Worm (Caenorhabditis elegans) whole organism, L3 larva: ENCODE measurements around the gene T16G1.13.
A peak's percentile ranks its signal among the peaks of the same experiment; 100 is the strongest.

ENCODE experiments used
- R02D3.7 ChIP-seq: fragments of 150-350 bp; optimal IDR thresholded peaks from 2 replicates; lab custom pipeline; 2014; ENCODE audit warnings: missing biosample characterization, missing genetic modification characterization
- aly-2 ChIP-seq: fragments of 150-350 bp; optimal IDR thresholded peaks from 2 replicates; lab custom pipeline; 2014; ENCODE audit warnings: missing biosample characterization, missing genetic modification characterization
- ama-1 ChIP-seq: fragments of 150-350 bp; optimal IDR thresholded peaks from 2 replicates; lab custom pipeline; 2018
- ceh-16 ChIP-seq: sonication (generic microtip); optimal IDR thresholded peaks from 2 replicates; lab custom pipeline; 2017; ENCODE audit warnings: missing biosample characterization, missing genetic modification characterization
- ceh-28 ChIP-seq: fragments of 150-350 bp; optimal IDR thresholded peaks from 2 replicates; lab custom pipeline; 2014; ENCODE audit warnings: missing biosample characterization, missing genetic modification reagents, missing genetic modification characterization
- ceh-9 ChIP-seq: sonication (generic microtip); optimal IDR thresholded peaks from 2 replicates; lab custom pipeline; 2018; ENCODE audit warnings: missing biosample characterization, missing genetic modification characterization
- daf-12 ChIP-seq: fragments of 150-350 bp; optimal IDR thresholded peaks from 2 replicates; lab custom pipeline; 2014; ENCODE audit warnings: missing biosample characterization, missing genetic modification reagents, missing genetic modification characterization
- egl-5 ChIP-seq: fragments of 150-350 bp; optimal IDR thresholded peaks from 2 replicates; lab custom pipeline; 2017; ENCODE audit warnings: missing biosample characterization, missing genetic modification reagents, missing genetic modification characterization, inconsistent platforms
- elt-1 ChIP-seq: fragments of 150-350 bp; optimal IDR thresholded peaks from 2 replicates; lab custom pipeline; 2014; ENCODE audit warnings: missing biosample characterization, missing genetic modification characterization
- elt-2 ChIP-seq: sonication (generic microtip); optimal IDR thresholded peaks from 2 replicates; lab custom pipeline; 2016; ENCODE audit warnings: missing genetic modification reagents, mild to moderate bottlenecking, missing genetic modification characterization, missing compliant biosample characterization
- elt-3 ChIP-seq, 3 experiments: fragments of 150-350 bp in 1 of 3; sonication (generic microtip) in 2 of 3; optimal IDR thresholded peaks; 2 replicates in 2 of 3; 4 replicates in 1 of 3; lab custom pipeline; 2014 to 2017; ENCODE audit warnings: missing biosample characterization in 3 of 3, missing genetic modification characterization in 3 of 3
- eor-1 ChIP-seq, 2 experiments: fragments of 150-350 bp; optimal IDR thresholded peaks; 2 replicates each; lab custom pipeline; 2014 to 2018; ENCODE audit warnings: missing biosample characterization in 2 of 2, missing genetic modification characterization in 2 of 2
- fos-1 ChIP-seq: fragments of 150-350 bp; optimal IDR thresholded peaks from 2 replicates; lab custom pipeline; 2014; ENCODE audit warnings: missing biosample characterization, missing genetic modification characterization
- lin-39 ChIP-seq: fragments of 150-350 bp; optimal IDR thresholded peaks from 2 replicates; lab custom pipeline; 2018; ENCODE audit warnings: missing biosample characterization, missing genetic modification reagents, missing genetic modification characterization
- mdl-1 ChIP-seq: fragments of 150-350 bp; optimal IDR thresholded peaks from 2 replicates; lab custom pipeline; 2014; ENCODE audit warnings: missing biosample characterization, missing genetic modification characterization
- nfya-1 ChIP-seq: sonication (generic microtip); optimal IDR thresholded peaks from 2 replicates; lab custom pipeline; 2017; ENCODE audit warnings: missing genetic modification characterization, mild to moderate bottlenecking, missing compliant biosample characterization, antibody characterized with exemption, moderate library complexity; ENCODE audit not compliant: insufficient read depth
- nhr-11 ChIP-seq: fragments of 150-350 bp; optimal IDR thresholded peaks from 2 replicates; lab custom pipeline; 2014; ENCODE audit warnings: missing biosample characterization, missing genetic modification characterization
- nhr-23 ChIP-seq: fragments of 150-350 bp; optimal IDR thresholded peaks from 2 replicates; lab custom pipeline; 2014; ENCODE audit warnings: missing biosample characterization, missing genetic modification reagents, missing genetic modification characterization
- nhr-25 ChIP-seq: sonication (generic microtip); optimal IDR thresholded peaks from 2 replicates; lab custom pipeline; 2017; ENCODE audit warnings: missing biosample characterization, missing genetic modification characterization
- nhr-28 ChIP-seq: fragments of 150-350 bp; optimal IDR thresholded peaks from 2 replicates; lab custom pipeline; 2014; ENCODE audit warnings: missing biosample characterization, missing genetic modification characterization
- nhr-76 ChIP-seq: fragments of 150-350 bp; sonication (generic microtip); optimal IDR thresholded peaks from 5 replicates; lab custom pipeline; 2014; ENCODE audit warnings: missing biosample characterization, missing genetic modification characterization
- nhr-77 ChIP-seq: fragments of 150-350 bp; optimal IDR thresholded peaks from 2 replicates; lab custom pipeline; 2014; ENCODE audit warnings: missing biosample characterization, missing genetic modification characterization
- pha-4 ChIP-seq: fragments of 150-350 bp; optimal IDR thresholded peaks from 2 replicates; lab custom pipeline; 2014; ENCODE audit warnings: missing biosample characterization, missing genetic modification reagents, missing genetic modification characterization
- pqm-1 ChIP-seq: fragments of 150-350 bp; optimal IDR thresholded peaks from 2 replicates; lab custom pipeline; 2017; ENCODE audit warnings: missing biosample characterization, missing genetic modification characterization, inconsistent platforms
- sea-2 ChIP-seq: fragments of 150-350 bp; sonication (generic microtip); optimal IDR thresholded peaks from 4 replicates; lab custom pipeline; 2014; ENCODE audit warnings: missing biosample characterization, missing genetic modification reagents, missing genetic modification characterization
- skn-1 ChIP-seq: fragments of 150-350 bp; optimal IDR thresholded peaks from 2 replicates; lab custom pipeline; 2014; ENCODE audit warnings: missing biosample characterization, missing genetic modification characterization
- tbx-2 ChIP-seq: sonication (generic microtip); optimal IDR thresholded peaks from 2 replicates; lab custom pipeline; 2016; ENCODE audit warnings: mild to moderate bottlenecking, missing genetic modification characterization, missing compliant biosample characterization
- unc-62 ChIP-seq: fragments of 150-350 bp; sonication (generic microtip); optimal IDR thresholded peaks from 4 replicates; lab custom pipeline; 2014; ENCODE audit warnings: missing biosample characterization, missing genetic modification reagents, missing genetic modification characterization
- zag-1 ChIP-seq: fragments of 150-350 bp; optimal IDR thresholded peaks from 2 replicates; lab custom pipeline; 2014; ENCODE audit warnings: missing biosample characterization, missing genetic modification characterization
- ztf-11 ChIP-seq: fragments of 150-350 bp; optimal IDR thresholded peaks from 2 replicates; lab custom pipeline; 2014; ENCODE audit warnings: missing biosample characterization, missing genetic modification characterization
- ztf-4 ChIP-seq: fragments of 150-350 bp; optimal IDR thresholded peaks from 2 replicates; lab custom pipeline; 2014; ENCODE audit warnings: missing biosample characterization, missing genetic modification characterization

Gene T16G1.13

DNA sequence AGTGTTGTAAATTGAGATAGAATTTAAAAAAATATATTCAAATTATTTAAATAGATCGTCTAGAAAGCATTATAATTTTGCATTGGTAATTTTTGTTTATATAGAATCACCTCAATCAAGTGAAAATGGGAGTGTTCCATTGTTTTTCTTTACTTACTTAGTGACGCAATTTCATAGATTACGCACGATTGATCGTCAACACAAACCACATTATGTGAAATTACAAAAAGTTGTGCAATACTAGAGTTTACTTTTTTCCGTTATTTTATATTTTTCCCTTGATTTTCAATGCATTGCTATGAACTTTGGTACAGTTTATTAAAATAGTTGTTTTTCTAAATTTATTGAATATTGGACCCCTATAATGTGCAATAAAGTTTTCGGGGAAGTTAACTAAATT lies 10.3 kb upstream of the T16G1.13 start, which contains the start of gene T16G1.5:
TSS of gene T16G1.5 (minus strand) at position 119 of the 400 bp plus-strand sequence.
- TF ChIP-seq ceh-9 (tag; lab: Kevin White, UChicago) (no peak), nhr-25 (tag; lab: Kevin White, UChicago) (no peak), elt-2 (peak; percentile 25)

DNA sequence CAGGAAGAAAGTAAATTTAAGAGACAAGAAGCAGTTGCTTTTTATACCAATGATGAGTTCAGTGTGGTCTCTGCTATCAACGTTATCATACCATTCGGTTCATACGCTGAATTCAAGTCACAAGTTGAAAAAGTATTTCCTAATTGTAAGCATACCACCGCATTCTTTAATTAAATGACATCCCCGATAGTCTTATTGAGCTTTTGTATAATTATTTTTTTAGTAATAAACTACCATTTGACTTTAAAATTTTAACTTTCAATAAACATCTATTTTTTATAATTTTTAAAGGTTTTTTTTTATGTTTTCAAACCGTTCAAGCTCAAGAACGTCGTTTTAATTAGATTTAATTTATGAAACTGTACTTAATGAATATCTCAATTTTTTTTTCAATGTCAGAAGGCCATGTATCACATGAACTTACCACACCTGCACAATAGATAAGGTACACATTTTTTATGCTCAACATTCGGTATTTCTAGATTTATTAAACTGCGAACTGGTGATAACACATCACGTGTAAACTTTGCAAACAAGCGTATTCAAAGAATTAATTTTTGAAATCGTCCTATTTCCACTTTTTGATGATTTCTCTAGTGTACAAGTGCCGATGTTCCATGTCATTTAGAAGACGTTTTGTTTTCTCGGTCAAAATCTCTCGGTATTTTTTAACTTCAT lies 7.8 kb upstream of the T16G1.13 start, which contains the start of gene T16G1.4:
TSS of gene T16G1.4 (minus strand) at position 51 of the 678 bp plus-strand sequence.
- TF ChIP-seq elt-2 (peak; percentile 73), pha-4 (tag; lab: Kevin White, UChicago) (peak; percentile 2), pqm-1 (tag; lab: Kevin White, UChicago) (peak; percentile 32), R02D3.7 (tag; lab: Kevin White, UChicago) (no peak)

DNA sequence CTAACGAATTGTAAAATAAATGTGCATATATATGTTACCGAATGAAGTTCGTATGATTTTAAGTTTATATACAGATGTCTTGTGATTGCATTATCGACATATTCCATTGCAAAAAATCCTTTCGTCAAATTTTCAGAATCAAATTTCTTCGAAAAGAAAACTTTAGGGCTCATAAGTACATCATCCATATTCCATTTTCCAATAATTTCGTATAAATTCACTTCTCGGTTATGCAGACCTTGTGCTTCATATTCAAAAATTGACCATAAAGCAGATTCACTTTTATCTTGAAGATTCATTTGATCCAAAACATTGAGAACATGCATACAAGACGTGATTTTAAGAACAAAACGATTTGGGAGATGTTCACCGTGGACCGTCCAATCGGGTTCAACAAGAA lies 6.3 kb upstream of the T16G1.13 start:
- TF ChIP-seq sea-2 (GFP tag; lab: Kevin White, UChicago) (no peak), nhr-77 (tag; lab: Kevin White, UChicago) (no peak), unc-62 (no peak), ama-1 (no peak), aly-2 (tag; lab: Kevin White, UChicago) (no peak), ceh-16 (no peak), nfya-1 (tag; lab: Kevin White, UChicago) (no peak), elt-3 (tag; optimal IDR thresholded peaks at IDR 0.05; lab: Kevin White, UChicago) (no peak), skn-1 (tag; lab: Kevin White, UChicago) (no peak), ztf-4 (tag; lab: Kevin White, UChicago) (no peak), nhr-11 (no peak), elt-1 (tag; lab: Kevin White, UChicago) (no peak), nhr-28 (tag; lab: Kevin White, UChicago) (no peak), mdl-1 (tag; lab: Kevin White, UChicago) (no peak)
- TF ChIP-seq, all 47 proteins: peak for 0

DNA sequence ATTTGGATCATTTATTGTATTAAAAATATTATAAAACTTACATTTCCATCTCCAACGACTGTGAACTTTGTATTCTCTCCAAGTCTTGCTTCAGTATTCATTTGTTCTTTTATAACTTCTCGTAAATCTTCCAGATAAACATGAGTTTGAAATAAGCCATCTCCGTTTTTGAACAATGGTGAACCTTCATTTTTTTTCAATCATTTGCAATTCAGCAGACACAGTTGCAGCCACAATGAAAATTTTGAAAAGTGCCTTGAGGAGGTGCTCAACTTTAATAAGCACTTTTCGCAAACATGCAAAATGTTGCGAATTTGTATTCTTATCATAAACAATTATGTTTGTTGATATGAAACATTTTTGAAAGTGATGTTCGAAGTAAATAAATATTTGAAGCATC lies 5.5 kb upstream of the T16G1.13 start, which contains the start of gene T16G1.3:
TSS of gene T16G1.3 (minus strand) at position 101 of the 400 bp plus-strand sequence.
- TF ChIP-seq nhr-77 (tag; lab: Kevin White, UChicago) (no peak), nhr-23 (tag; lab: Kevin White, UChicago) (no peak), ceh-28 (no peak), daf-12 (tag; lab: Kevin White, UChicago) (no peak), eor-1 (tag; optimal IDR thresholded peaks at IDR 0.05; lab: Kevin White, UChicago) (no peak), ztf-11 (no peak), lin-39 (tag; lab: Kevin White, UChicago) (no peak), elt-2 (no peak), fos-1 (no peak), ztf-4 (tag; lab: Kevin White, UChicago) (no peak), unc-62 (no peak)

DNA sequence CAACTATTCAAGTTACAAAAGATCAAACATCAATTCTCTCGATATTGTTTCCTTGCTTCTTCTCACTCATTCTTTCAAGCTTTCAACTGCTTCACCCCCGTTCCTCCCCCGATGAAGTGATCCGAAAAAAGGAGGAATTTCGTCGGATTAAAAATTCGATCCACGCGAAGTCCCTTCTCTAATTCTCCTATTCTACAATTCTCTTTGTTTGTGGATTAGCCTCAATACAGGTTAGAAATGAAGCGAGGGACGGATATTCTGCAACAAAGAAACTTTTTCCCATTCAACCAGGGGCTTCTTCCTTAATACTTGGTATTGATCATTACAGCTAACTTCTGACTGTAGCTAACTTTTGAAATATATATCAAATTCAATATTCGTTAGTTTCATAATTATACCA lies 4.9 kb upstream of the T16G1.13 start, which contains the start of gene grl-2:
TSS of gene grl-2 (plus strand) at position 301 of the 400 bp plus-strand sequence.
- TF ChIP-seq sea-2 (GFP tag; lab: Kevin White, UChicago) (no peak), egl-5 (no peak), nfya-1 (tag; lab: Kevin White, UChicago) (no peak), nhr-76 (tag; lab: Kevin White, UChicago) (no peak), tbx-2 (tag; lab: Kevin White, UChicago) (no peak), nhr-77 (tag; lab: Kevin White, UChicago) (no peak), ceh-28 (no peak), unc-62 (no peak), zag-1 (tag; lab: Kevin White, UChicago) (no peak)
